Worm (Caenorhabditis elegans) whole organism, young adult: ENCODE measurements around the gene lmd-3.
A peak's percentile ranks its signal among the peaks of the same experiment; 100 is the strongest.

Experiments used
- B0035.1 ChIP-seq: sonication (generic microtip); optimal IDR thresholded peaks from 2 replicates; lab custom pipeline; 2016; ENCODE audit warnings: missing genetic modification characterization, mild to moderate bottlenecking, missing compliant biosample characterization, missing genotype, missing genetic modification reagents
- B0261.1 ChIP-seq: sonication (generic microtip); optimal IDR thresholded peaks from 2 replicates; lab custom pipeline; 2016; ENCODE audit warnings: mild to moderate bottlenecking, missing genetic modification characterization, moderate library complexity, missing compliant biosample characterization
- B0336.3 ChIP-seq: fragments of 200-800 bp; sonication (Bioruptor generic); IDR thresholded peaks from 2 replicates; pipeline ENCODE4 v1.3.6; 2022; ENCODE audit warnings: missing genetic modification characterization, missing compliant biosample characterization
- C06A6.2 ChIP-seq: fragments of 200-800 bp; sonication (Bioruptor generic); conservative IDR thresholded peaks from 2 replicates; pipeline ENCODE4 v1.3.6; 2022; ENCODE audit warnings: missing genetic modification characterization, missing compliant biosample characterization
- F10E7.11 ChIP-seq: sonication (generic microtip); optimal IDR thresholded peaks from 2 replicates; lab custom pipeline; 2017; ENCODE audit warnings: mild to moderate bottlenecking, missing genetic modification characterization, moderate library complexity, missing compliant biosample characterization
- F33H1.4 ChIP-seq: fragments of 200-800 bp; sonication (Bioruptor generic); IDR thresholded peaks from 2 replicates; pipeline ENCODE4 v1.3.6; 2022; ENCODE audit warnings: missing genetic modification reagents, missing genetic modification characterization, missing compliant biosample characterization
- F37B4.10 ChIP-seq: fragments of 200-800 bp; sonication (Bioruptor generic); IDR thresholded peaks from 2 replicates; pipeline ENCODE4 v1.3.6; 2022; ENCODE audit warnings: missing genetic modification characterization, missing compliant biosample characterization
- F52B5.7 ChIP-seq: sonication (generic microtip); optimal IDR thresholded peaks from 2 replicates; lab custom pipeline; 2016; ENCODE audit warnings: mild to moderate bottlenecking, missing genetic modification characterization, missing compliant biosample characterization
- K12H6.12 ChIP-seq: fragments of 200-800 bp; sonication (Bioruptor generic); optimal IDR thresholded peaks from 2 replicates; lab custom pipeline; 2018; ENCODE audit warnings: mild to moderate bottlenecking, missing genetic modification characterization, missing compliant biosample characterization
- T07F8.4 ChIP-seq: sonication (generic microtip); optimal IDR thresholded peaks from 2 replicates; lab custom pipeline; 2016; ENCODE audit warnings: mild to moderate bottlenecking, missing genetic modification characterization, moderate library complexity, missing compliant biosample characterization
- Y53G8AR.9 ChIP-seq: fragments of 200-800 bp; sonication (Bioruptor generic); conservative IDR thresholded peaks from 2 replicates; pipeline ENCODE4 v1.3.6; 2022; ENCODE audit warnings: missing genetic modification reagents, missing genetic modification characterization, missing compliant biosample characterization
- Y56A3A.18 ChIP-seq: fragments of 200-800 bp; sonication (Bioruptor generic); IDR thresholded peaks from 2 replicates; pipeline ENCODE4 v1.3.6; 2022; ENCODE audit warnings: missing genetic modification reagents, missing genetic modification characterization, missing compliant biosample characterization
- Y67H2A.10 ChIP-seq: fragments of 200-800 bp; sonication (Bioruptor generic); conservative IDR thresholded peaks from 2 replicates; pipeline ENCODE4 v1.3.6; 2022; ENCODE audit warnings: missing genetic modification reagents, missing genetic modification characterization, missing compliant biosample characterization
- Y79H2A.3 ChIP-seq: fragments of 200-800 bp; sonication (Bioruptor generic); conservative IDR thresholded peaks from 2 replicates; pipeline ENCODE4 v1.3.6; 2022; ENCODE audit warnings: missing genetic modification reagents, missing genetic modification characterization, missing compliant biosample characterization
- akir-1 ChIP-seq: fragments of 200-800 bp; sonication (Bioruptor generic); optimal IDR thresholded peaks from 2 replicates; lab custom pipeline; 2018; ENCODE audit warnings: mild to moderate bottlenecking, missing genetic modification characterization, moderate library complexity, missing compliant biosample characterization
- ama-1 ChIP-seq, 3 experiments: fragments of 150-350 bp in 1 of 3; sonication (generic microtip) in 2 of 3; optimal IDR thresholded peaks; 2 replicates each; lab custom pipeline; 2014 to 2018; ENCODE audit warnings: missing biosample characterization in 2 of 3, missing genetic modification characterization in 2 of 3, missing genetic modification reagents in 2 of 3
- aptf-3 ChIP-seq: fragments of 200-800 bp; sonication (Bioruptor generic); IDR thresholded peaks from 2 replicates; pipeline ENCODE4 v1.3.6; 2022; ENCODE audit warnings: missing genetic modification characterization, missing compliant biosample characterization
- attf-3 ChIP-seq: fragments of 200-800 bp; sonication (Bioruptor generic); conservative IDR thresholded peaks from 2 replicates; pipeline ENCODE4 v1.3.6; 2022; ENCODE audit warnings: missing genetic modification reagents, missing genetic modification characterization, missing compliant biosample characterization
- ceh-40 ChIP-seq: fragments of 200-800 bp; sonication (Bioruptor generic); IDR thresholded peaks from 2 replicates; pipeline ENCODE4 v1.3.6; 2022; ENCODE audit warnings: missing genetic modification characterization, missing compliant biosample characterization
- ceh-58 ChIP-seq: fragments of 200-800 bp; sonication (Bioruptor generic); IDR thresholded peaks from 2 replicates; pipeline ENCODE4 v1.3.6; 2022; ENCODE audit warnings: missing genetic modification characterization, missing compliant biosample characterization
- ceh-79 ChIP-seq: sonication (generic microtip); optimal IDR thresholded peaks from 2 replicates; lab custom pipeline; 2017; ENCODE audit warnings: mild to moderate bottlenecking, missing genetic modification characterization, missing compliant biosample characterization
- ceh-91 ChIP-seq: fragments of 200-800 bp; sonication (Bioruptor generic); IDR thresholded peaks from 2 replicates; pipeline ENCODE4 v1.3.6; 2022; ENCODE audit warnings: missing genetic modification reagents, missing genetic modification characterization, missing compliant biosample characterization
- die-1 ChIP-seq: sonication (generic microtip); optimal IDR thresholded peaks from 2 replicates; lab custom pipeline; 2016; ENCODE audit warnings: missing genotype, mild to moderate bottlenecking, missing genetic modification characterization, missing compliant biosample characterization
- dox-1 ChIP-seq: fragments of 200-800 bp; sonication (Bioruptor generic); IDR thresholded peaks from 2 replicates; pipeline ENCODE4 v1.3.6; 2022; ENCODE audit warnings: missing genetic modification reagents, missing genetic modification characterization, missing compliant biosample characterization
- egl-18 ChIP-seq: fragments of 200-800 bp; sonication (Bioruptor generic); IDR thresholded peaks from 2 replicates; pipeline ENCODE4 v1.3.6; 2022; ENCODE audit warnings: missing genetic modification reagents, missing genetic modification characterization, missing compliant biosample characterization
- egrh-3 ChIP-seq: fragments of 200-800 bp; sonication (Bioruptor generic); IDR thresholded peaks from 2 replicates; pipeline ENCODE4 v1.3.6; 2022; ENCODE audit warnings: missing genetic modification reagents, missing genetic modification characterization, missing compliant biosample characterization
- ekl-4 ChIP-seq: fragments of 200-800 bp; sonication (Bioruptor generic); IDR thresholded peaks from 2 replicates; pipeline ENCODE4 v1.3.6; 2022; ENCODE audit warnings: missing genetic modification reagents, missing genetic modification characterization, missing compliant biosample characterization
- hmg-1.2 ChIP-seq: fragments of 200-800 bp; sonication (Bioruptor generic); IDR thresholded peaks from 2 replicates; pipeline ENCODE4 v1.3.6; 2022; ENCODE audit warnings: missing genetic modification reagents, missing genetic modification characterization, missing compliant biosample characterization
- hrde-1 ChIP-seq: sonication (generic microtip); optimal IDR thresholded peaks from 2 replicates; lab custom pipeline; 2016; ENCODE audit warnings: missing genetic modification characterization, mild to moderate bottlenecking, missing compliant biosample characterization, moderate library complexity, missing genotype, missing genetic modification reagents, borderline replicate concordance
- hsf-1 ChIP-seq: fragments of 200-800 bp; sonication (Bioruptor generic); IDR thresholded peaks from 2 replicates; pipeline ENCODE4 v1.3.6; 2022; ENCODE audit warnings: missing genetic modification reagents, missing genetic modification characterization, missing compliant biosample characterization
- lin-26 ChIP-seq: fragments of 200-800 bp; sonication (Bioruptor generic); IDR thresholded peaks from 2 replicates; pipeline ENCODE4 v1.3.6; 2022; ENCODE audit warnings: missing genetic modification reagents, missing genetic modification characterization, missing compliant biosample characterization
- lin-35 ChIP-seq, 3 experiments: fragments of 150-350 bp in 2 of 3; sonication (generic microtip) in 1 of 3; optimal IDR thresholded peaks; 2 replicates each; lab custom pipeline; 2014 to 2018; ENCODE audit warnings: missing biosample characterization in 3 of 3, missing genetic modification characterization in 3 of 3, missing genetic modification reagents in 3 of 3
- lin-40 ChIP-seq: sonication (generic microtip); optimal IDR thresholded peaks from 2 replicates; lab custom pipeline; 2016; ENCODE audit warnings: missing genetic modification characterization, mild to moderate bottlenecking, missing compliant biosample characterization, missing genotype, missing genetic modification reagents
- lin-54 ChIP-seq: fragments of 200-800 bp; sonication (Bioruptor generic); optimal IDR thresholded peaks from 2 replicates; lab custom pipeline; 2018; ENCODE audit warnings: mild to moderate bottlenecking, missing genetic modification characterization, missing compliant biosample characterization
- madf-3 ChIP-seq: fragments of 200-800 bp; sonication (Bioruptor generic); IDR thresholded peaks from 2 replicates; pipeline ENCODE4 v1.3.6; 2022; ENCODE audit warnings: missing genetic modification reagents, missing genetic modification characterization, missing compliant biosample characterization
- madf-6 ChIP-seq: fragments of 200-800 bp; sonication (Bioruptor generic); IDR thresholded peaks from 2 replicates; pipeline ENCODE4 v1.3.6; 2022; ENCODE audit warnings: missing genetic modification reagents, missing genetic modification characterization, missing compliant biosample characterization
- madf-8 ChIP-seq: fragments of 200-800 bp; sonication (Bioruptor generic); conservative IDR thresholded peaks from 2 replicates; pipeline ENCODE4 v1.3.6; 2022; ENCODE audit warnings: missing genetic modification reagents, missing genetic modification characterization, missing compliant biosample characterization
- mcd-1 ChIP-seq: fragments of 200-800 bp; sonication (Bioruptor generic); IDR thresholded peaks from 2 replicates; pipeline ENCODE4 v1.3.6; 2022; ENCODE audit warnings: missing genetic modification reagents, missing genetic modification characterization, missing compliant biosample characterization
- nfya-1 ChIP-seq: sonication (generic microtip); optimal IDR thresholded peaks from 2 replicates; lab custom pipeline; 2017; ENCODE audit warnings: antibody characterized with exemption, missing compliant biosample characterization, missing genetic modification characterization, borderline replicate concordance; ENCODE audit not compliant: insufficient read depth
- nfya-2 ChIP-seq: fragments of 200-800 bp; sonication (Bioruptor generic); IDR thresholded peaks from 2 replicates; pipeline ENCODE4 v1.3.6; 2022; ENCODE audit warnings: missing genetic modification reagents, missing genetic modification characterization, missing compliant biosample characterization
- nhr-179 ChIP-seq: sonication (generic microtip); optimal IDR thresholded peaks from 2 replicates; lab custom pipeline; 2016; ENCODE audit warnings: mild to moderate bottlenecking, missing genetic modification characterization, missing compliant biosample characterization
- nhr-27 ChIP-seq: fragments of 200-800 bp; sonication (Bioruptor generic); optimal IDR thresholded peaks from 2 replicates; lab custom pipeline; 2018; ENCODE audit warnings: mild to moderate bottlenecking, missing genetic modification characterization, moderate library complexity, missing compliant biosample characterization
- repo-1 ChIP-seq: sonication (generic microtip); optimal IDR thresholded peaks from 2 replicates; lab custom pipeline; 2017; ENCODE audit warnings: mild to moderate bottlenecking, missing genetic modification characterization, missing compliant biosample characterization
- sptf-2 ChIP-seq: fragments of 200-800 bp; sonication (Bioruptor generic); optimal IDR thresholded peaks from 2 replicates; lab custom pipeline; 2018; ENCODE audit warnings: mild to moderate bottlenecking, missing genetic modification characterization, missing compliant biosample characterization
- tbp1 ChIP-seq: fragments of 200-800 bp; sonication (Bioruptor generic); optimal IDR thresholded peaks from 2 replicates; lab custom pipeline; 2018; ENCODE audit warnings: mild to moderate bottlenecking, missing genetic modification characterization, missing compliant biosample characterization
- tbx-9 ChIP-seq: sonication (generic microtip); optimal IDR thresholded peaks from 2 replicates; lab custom pipeline; 2016; ENCODE audit warnings: borderline replicate concordance, missing genetic modification characterization, inconsistent platforms, missing compliant biosample characterization
- zim-3 ChIP-seq: sonication (generic microtip); optimal IDR thresholded peaks from 2 replicates; lab custom pipeline; 2017; ENCODE audit warnings: mild to moderate bottlenecking, missing genetic modification characterization, moderate library complexity, missing compliant biosample characterization
- ztf-3 ChIP-seq: fragments of 200-800 bp; sonication (Bioruptor generic); optimal IDR thresholded peaks from 2 replicates; lab custom pipeline; 2018; ENCODE audit warnings: mild to moderate bottlenecking, missing genetic modification characterization, missing compliant biosample characterization

The lmd-3 gene

ce11 chrV:8415113-8415530, 29.5 kb downstream of the lmd-3 start (continued):
- 0 out of 2 replicates have a peak, but pooled peaks have one; percentile 5 for TF ChIP-seq nfya-2
- no peak for TF ChIP-seq B0261.1 (tag; lab: Kevin White, UChicago)
- peak; percentile 47 for TF ChIP-seq B0035.1
- no peak for TF ChIP-seq nhr-27 (tag; lab: Kevin White, UChicago)
- TF ChIP-seq T07F8.4: no peak
- peak in 1 of 3 experiments; percentile 9 for TF ChIP-seq lin-35 (GFP tag; optimal IDR thresholded peaks at IDR 0.05; lab: Kevin White, UChicago)
- peak; percentile 27 for TF ChIP-seq repo-1 (tag; lab: Kevin White, UChicago)
- no peak for TF ChIP-seq Y67H2A.10
- no peak for TF ChIP-seq zim-3 (tag; lab: Kevin White, UChicago)
- peak; percentile 95 for TF ChIP-seq B0336.3 (GFP tag; lab: Robert Waterston, UW)
- 0 out of 2 replicates have a peak, but pooled peaks have one; percentile 32 for TF ChIP-seq dox-1 (GFP tag; lab: Robert Waterston, UW)
- TF ChIP-seq egrh-3 (GFP tag; lab: Robert Waterston, UW): no peak
- TF ChIP-seq ekl-4 (GFP tag; lab: Robert Waterston, UW): peak; percentile 87
- peak; percentile 80 for TF ChIP-seq F52B5.7 (tag; lab: Kevin White, UChicago)
- peak; percentile 69 for TF ChIP-seq F33H1.4
- TF ChIP-seq ceh-79 (tag; lab: Kevin White, UChicago): peak; percentile 66
- TF ChIP-seq die-1 (tag; lab: Kevin White, UChicago): no peak
- TF ChIP-seq ceh-91: no peak
- TF ChIP-seq ceh-40: no peak
- TF ChIP-seq madf-3: peak; percentile 86
- peak; percentile 94 for TF ChIP-seq Y79H2A.3 (GFP tag; lab: Robert Waterston, UW)
- no peak for TF ChIP-seq lin-40 (tag; lab: Kevin White, UChicago)
- 0 out of 2 replicates have a peak, but pooled peaks have one; percentile 11 for TF ChIP-seq aptf-3
- peak; percentile 54 for TF ChIP-seq F10E7.11
- TF ChIP-seq Y56A3A.18: 0 out of 2 replicates have a peak, but pooled peaks have one; percentile 62
- no peak for TF ChIP-seq ama-1 (optimal IDR thresholded peaks at IDR 0.05; lab: Kevin White, UChicago)
- TF ChIP-seq ama-1 (GFP tag; optimal IDR thresholded peaks at IDR 0.05; lab: Kevin White, UChicago): peak in 1 of 2 experiments; percentile 33
- peak; percentile 91; the same call in 1 of the 2 replicates for TF ChIP-seq ceh-58 (GFP tag; lab: Robert Waterston, UW)
- peak; percentile 74 for TF ChIP-seq lin-26 (GFP tag; lab: Robert Waterston, UW)
- TF ChIP-seq mcd-1: peak; percentile 43; the same call in 1 of the 2 replicates
- TF ChIP-seq nfya-1 (tag; lab: Kevin White, UChicago): no peak
- no peak for TF ChIP-seq akir-1 (GFP tag; lab: Kevin White, UChicago)
- no peak for TF ChIP-seq nhr-179 (tag; lab: Kevin White, UChicago)
- TF ChIP-seq Y53G8AR.9: peak; percentile 88
- no peak for TF ChIP-seq tbx-9 (tag; lab: Kevin White, UChicago)
- peak; percentile 47 for TF ChIP-seq tbp1
- TF ChIP-seq hsf-1 (GFP tag; lab: Robert Waterston, UW): peak; percentile 85
- peak; percentile 56 for TF ChIP-seq hmg-1.2 (GFP tag; lab: Robert Waterston, UW)
- peak; percentile 79 for TF ChIP-seq hrde-1 (tag; lab: Kevin White, UChicago)
- peak; percentile 72 for TF ChIP-seq lin-54 (GFP tag; lab: Kevin White, UChicago)
- no peak for TF ChIP-seq sptf-2
- TF ChIP-seq ztf-3 (GFP tag; lab: Kevin White, UChicago): no peak
- peak; percentile 86 for TF ChIP-seq madf-6 (GFP tag; lab: Robert Waterston, UW)
- TF ChIP-seq egl-18 (GFP tag; lab: Robert Waterston, UW): no peak
- TF ChIP-seq C06A6.2 (GFP tag; lab: Robert Waterston, UW): no peak; the same call in 1 of the 2 replicates
- no peak for TF ChIP-seq K12H6.12 (tag; lab: Kevin White, UChicago)
- TF ChIP-seq madf-8 (GFP tag; lab: Robert Waterston, UW): no peak
- no peak for TF ChIP-seq attf-3 (GFP tag; lab: Robert Waterston, UW)
- TF ChIP-seq F37B4.10 (GFP tag; lab: Robert Waterston, UW): no peak
